Worm (Caenorhabditis elegans) whole organism, L1 larva: Measurements from ENCODE around the gene ZK177.12.

Source experiments
- C34B4.2 ChIP-seq: sonication (generic microtip); optimal IDR thresholded peaks from 2 replicates; lab custom pipeline; 2017; ENCODE audit warnings: mild to moderate bottlenecking, missing genetic modification characterization, missing compliant biosample characterization
- F16B12.6 ChIP-seq: fragments of 150-350 bp; optimal IDR thresholded peaks from 2 replicates; lab custom pipeline; 2014; ENCODE audit warnings: missing biosample characterization, missing genetic modification characterization
- aly-2 ChIP-seq: fragments of 150-350 bp; optimal IDR thresholded peaks from 2 replicates; lab custom pipeline; 2014; ENCODE audit warnings: missing biosample characterization, missing genetic modification characterization
- ama-1 ChIP-seq: fragments of 150-350 bp; optimal IDR thresholded peaks from 2 replicates; lab custom pipeline; 2014
- blmp-1 ChIP-seq: fragments of 150-350 bp; optimal IDR thresholded peaks from 2 replicates; lab custom pipeline; 2014; ENCODE audit warnings: missing biosample characterization, missing genetic modification characterization
- ceh-8 ChIP-seq: fragments of 200-800 bp; sonication (Bioruptor generic); optimal IDR thresholded peaks from 2 replicates; lab custom pipeline; 2018; ENCODE audit warnings: mild to moderate bottlenecking, missing genetic modification characterization, moderate library complexity, missing compliant biosample characterization
- ceh-82 ChIP-seq, 3 experiments: fragments of 150-350 bp in 1 of 3; sonication (generic microtip) in 2 of 3; optimal IDR thresholded peaks; 2 replicates each; lab custom pipeline; 2014 to 2017; ENCODE audit warnings: missing biosample characterization in 3 of 3, missing genetic modification characterization in 3 of 3
- ceh-90 ChIP-seq: sonication (generic microtip); optimal IDR thresholded peaks from 2 replicates; lab custom pipeline; 2016; ENCODE audit warnings: missing genetic modification characterization, missing compliant biosample characterization
- ces-1 ChIP-seq: fragments of 150-350 bp; optimal IDR thresholded peaks from 2 replicates; lab custom pipeline; 2014; ENCODE audit warnings: missing biosample characterization, missing genetic modification reagents, missing genetic modification characterization
- dpl-1 ChIP-seq, 3 experiments: fragments of 150-350 bp in 2 of 3; sonication (generic microtip) in 1 of 3; optimal IDR thresholded peaks; 2 replicates each; lab custom pipeline; 2014 to 2017; ENCODE audit warnings: missing biosample characterization in 3 of 3, missing genetic modification characterization in 3 of 3, missing genetic modification reagents in 3 of 3
- dsc-1 ChIP-seq: sonication (generic microtip); optimal IDR thresholded peaks from 2 replicates; lab custom pipeline; 2016; ENCODE audit warnings: mild to moderate bottlenecking, missing genetic modification characterization, missing compliant biosample characterization
- efl-1 ChIP-seq, 4 experiments: fragments of 150-350 bp; optimal IDR thresholded peaks in 3 of 4; peaks in 1 of 4; 1 replicate in 1 of 4; 2 replicates in 3 of 4; lab custom pipeline; 2014; ENCODE audit warnings: missing biosample characterization in 2 of 4, missing genetic modification characterization in 2 of 4, missing genetic modification reagents in 2 of 4
- elt-2 ChIP-seq: sonication (generic microtip); optimal IDR thresholded peaks from 2 replicates; lab custom pipeline; 2016; ENCODE audit warnings: missing genetic modification characterization, mild to moderate bottlenecking, inconsistent platforms, missing compliant biosample characterization, missing genetic modification reagents
- elt-3 ChIP-seq, 6 experiments: fragments of 150-350 bp in 1 of 6; sonication (generic microtip); optimal IDR thresholded peaks; 2 replicates each; lab custom pipeline; 2017 to 2018; ENCODE audit warnings: missing biosample characterization in 6 of 6, missing genetic modification characterization in 6 of 6, inconsistent platforms in 1 of 6
- fkh-10 ChIP-seq: sonication (generic microtip); optimal IDR thresholded peaks from 2 replicates; lab custom pipeline; 2017; ENCODE audit warnings: missing biosample characterization, missing genetic modification reagents, missing genetic modification characterization
- fkh-8 ChIP-seq: sonication (generic microtip); optimal IDR thresholded peaks from 2 replicates; lab custom pipeline; 2016; ENCODE audit warnings: mild to moderate bottlenecking, missing genetic modification characterization, missing compliant biosample characterization
- fos-1 ChIP-seq: fragments of 150-350 bp; optimal IDR thresholded peaks from 2 replicates; lab custom pipeline; 2014; ENCODE audit warnings: missing biosample characterization, missing genetic modification characterization
- grh-1 ChIP-seq: fragments of 200-800 bp; sonication (Bioruptor generic); IDR thresholded peaks from 2 replicates; pipeline ENCODE4 v1.3.6; 2022; ENCODE audit warnings: missing genetic modification reagents, missing genetic modification characterization, missing compliant biosample characterization
- hlh-4 ChIP-seq: sonication (generic microtip); optimal IDR thresholded peaks from 2 replicates; lab custom pipeline; 2016; ENCODE audit warnings: mild to moderate bottlenecking, missing genetic modification characterization, missing compliant biosample characterization
- irx-1 ChIP-seq: sonication (generic microtip); optimal IDR thresholded peaks from 2 replicates; lab custom pipeline; 2016; ENCODE audit warnings: missing genetic modification characterization, missing compliant biosample characterization
- isw-1 ChIP-seq: fragments of 200-800 bp; sonication (Bioruptor generic); IDR thresholded peaks from 2 replicates; pipeline ENCODE4 v1.3.6; 2022; ENCODE audit warnings: missing genetic modification characterization, missing compliant biosample characterization
- jun-1 ChIP-seq: fragments of 150-350 bp; optimal IDR thresholded peaks from 2 replicates; lab custom pipeline; 2014; ENCODE audit warnings: missing biosample characterization, missing genetic modification reagents, missing genetic modification characterization
- lin-13 ChIP-seq: fragments of 150-350 bp; optimal IDR thresholded peaks from 2 replicates; lab custom pipeline; 2014; ENCODE audit warnings: missing biosample characterization, missing genetic modification reagents, missing genetic modification characterization
- lin-14 ChIP-seq: fragments of 200-800 bp; sonication (Bioruptor generic); optimal IDR thresholded peaks from 2 replicates; lab custom pipeline; 2018; ENCODE audit warnings: mild to moderate bottlenecking, missing genetic modification characterization, moderate library complexity, missing compliant biosample characterization
- lin-15B ChIP-seq: fragments of 150-350 bp; sonication (generic microtip); optimal IDR thresholded peaks from 3 replicates; lab custom pipeline; 2014; ENCODE audit warnings: missing biosample characterization, missing genetic modification characterization
- lin-35 ChIP-seq, 2 experiments: fragments of 150-350 bp; optimal IDR thresholded peaks; 2 replicates each; lab custom pipeline; 2014; ENCODE audit warnings: missing biosample characterization in 2 of 2, missing genetic modification characterization in 2 of 2, missing genetic modification reagents in 2 of 2
- lin-39 ChIP-seq: fragments of 150-350 bp; optimal IDR thresholded peaks from 2 replicates; lab custom pipeline; 2014; ENCODE audit warnings: missing biosample characterization, missing genetic modification reagents, missing genetic modification characterization
- lir-3 ChIP-seq: sonication (generic microtip); optimal IDR thresholded peaks from 2 replicates; lab custom pipeline; 2016; ENCODE audit warnings: mild to moderate bottlenecking, missing genetic modification characterization, moderate library complexity, missing compliant biosample characterization; ENCODE audit not compliant: poor library complexity
- lsy-2 ChIP-seq, 2 experiments: fragments of 150-350 bp; optimal IDR thresholded peaks; 2 replicates each; lab custom pipeline; 2014; ENCODE audit warnings: missing biosample characterization in 2 of 2, missing genetic modification characterization in 2 of 2
- mab-9 ChIP-seq: fragments of 200-800 bp; sonication (Bioruptor generic); IDR thresholded peaks from 2 replicates; pipeline ENCODE4 v1.3.6; 2022; ENCODE audit warnings: missing genetic modification reagents, missing genetic modification characterization, missing compliant biosample characterization
- mdl-1 ChIP-seq, 2 experiments: fragments of 150-350 bp; optimal IDR thresholded peaks; 2 replicates each; lab custom pipeline; 2014 to 2017; ENCODE audit warnings: missing biosample characterization in 2 of 2, missing genetic modification characterization in 2 of 2, inconsistent platforms in 1 of 2
- nhr-11 ChIP-seq: fragments of 150-350 bp; optimal IDR thresholded peaks from 2 replicates; lab custom pipeline; 2014; ENCODE audit warnings: missing biosample characterization, missing genetic modification characterization
- nhr-19 ChIP-seq: fragments of 200-800 bp; sonication (Bioruptor generic); conservative IDR thresholded peaks from 2 replicates; pipeline ENCODE4 v1.3.6; 2022; ENCODE audit warnings: missing genetic modification characterization, missing compliant biosample characterization
- nhr-20 ChIP-seq: sonication (generic microtip); optimal IDR thresholded peaks from 2 replicates; lab custom pipeline; 2016; ENCODE audit warnings: mild to moderate bottlenecking, missing genetic modification characterization, missing compliant biosample characterization
- nhr-237 ChIP-seq: fragments of 150-350 bp; optimal IDR thresholded peaks from 2 replicates; lab custom pipeline; 2014; ENCODE audit warnings: missing biosample characterization, missing genetic modification characterization
- nhr-28 ChIP-seq: fragments of 150-350 bp; optimal IDR thresholded peaks from 2 replicates; lab custom pipeline; 2014; ENCODE audit warnings: missing biosample characterization, missing genetic modification characterization
- nhr-47 ChIP-seq: sonication (generic microtip); optimal IDR thresholded peaks from 2 replicates; lab custom pipeline; 2016; ENCODE audit warnings: mild to moderate bottlenecking, missing genetic modification characterization, moderate library complexity, missing compliant biosample characterization
- nhr-71 ChIP-seq: sonication (generic microtip); optimal IDR thresholded peaks from 2 replicates; lab custom pipeline; 2016; ENCODE audit warnings: mild to moderate bottlenecking, missing genetic modification characterization, moderate library complexity, missing compliant biosample characterization
- nhr-77 ChIP-seq: fragments of 150-350 bp; optimal IDR thresholded peaks from 2 replicates; lab custom pipeline; 2014; ENCODE audit warnings: missing biosample characterization, missing genetic modification characterization
- nhr-85 ChIP-seq: sonication (generic microtip); peaks from one replicate; lab custom pipeline; 2016; ENCODE audit warnings: missing genetic modification characterization, inconsistent platforms, missing compliant biosample characterization
- pax-3 ChIP-seq: fragments of 200-800 bp; sonication (Bioruptor generic); optimal IDR thresholded peaks from 2 replicates; lab custom pipeline; 2018; ENCODE audit warnings: mild to moderate bottlenecking, missing genetic modification characterization, moderate library complexity, missing compliant biosample characterization
- rnt-1 ChIP-seq: sonication (generic microtip); optimal IDR thresholded peaks from 2 replicates; lab custom pipeline; 2016; ENCODE audit warnings: mild to moderate bottlenecking, missing genetic modification characterization, moderate library complexity, missing compliant biosample characterization
- skn-1 ChIP-seq: fragments of 150-350 bp; optimal IDR thresholded peaks from 2 replicates; lab custom pipeline; 2014; ENCODE audit warnings: missing biosample characterization, missing genetic modification characterization
- snpc-4 ChIP-seq: fragments of 150-350 bp; optimal IDR thresholded peaks from 2 replicates; lab custom pipeline; 2014; ENCODE audit warnings: missing biosample characterization, missing genetic modification characterization
- snu-23 ChIP-seq: sonication (generic microtip); optimal IDR thresholded peaks from 2 replicates; lab custom pipeline; 2016; ENCODE audit warnings: missing genetic modification characterization, missing compliant biosample characterization
- swsn-7 ChIP-seq: sonication (generic microtip); optimal IDR thresholded peaks from 2 replicates; lab custom pipeline; 2016; ENCODE audit warnings: missing genetic modification characterization, missing compliant biosample characterization
- tbx-2 ChIP-seq: sonication (generic microtip); optimal IDR thresholded peaks from 2 replicates; lab custom pipeline; 2016; ENCODE audit warnings: missing genetic modification characterization, missing compliant biosample characterization
- unc-62 ChIP-seq: fragments of 150-350 bp; optimal IDR thresholded peaks from 2 replicates; lab custom pipeline; 2014; ENCODE audit warnings: missing biosample characterization, missing genetic modification reagents, missing genetic modification characterization
- unc-98 ChIP-seq: fragments of 200-800 bp; sonication (Bioruptor generic); IDR thresholded peaks from 2 replicates; pipeline ENCODE4 v1.3.6; 2022; ENCODE audit warnings: missing genetic modification characterization, missing compliant biosample characterization
- xbp-1 ChIP-seq: sonication (generic microtip); optimal IDR thresholded peaks from 2 replicates; lab custom pipeline; 2016; ENCODE audit warnings: missing genetic modification characterization, missing compliant biosample characterization

The ZK177.12 gene

ce11 chrII:5521411-5521810 is at the start of gene ZK177.12:
Gene ZK177.12 (plus strand): TSS chrII:5521711.
- no peak for TF ChIP-seq fos-1 (tag; lab: Kevin White, UChicago)
- no peak for TF ChIP-seq nhr-85 (tag; lab: Kevin White, UChicago)
- TF ChIP-seq nhr-19 (GFP tag; lab: Robert Waterston, UW), result no peak
- TF ChIP-seq grh-1 (GFP tag; lab: Robert Waterston, UW), result no peak

- peak; percentile 52 for TF ChIP-seq skn-1 (tag; lab: Kevin White, UChicago)
- peak; percentile 45 for TF ChIP-seq fos-1 (tag; lab: Kevin White, UChicago)
- peak; percentile 36 for TF ChIP-seq fkh-8 (tag; lab: Kevin White, UChicago)
- TF ChIP-seq ceh-8 (GFP tag; lab: Kevin White, UChicago), result peak; percentile 6
- TF ChIP-seq nhr-77, result peak; percentile 37
- TF ChIP-seq unc-98 (GFP tag; lab: Robert Waterston, UW), result no peak
- TF ChIP-seq lin-15B (tag; lab: Kevin White, UChicago), result peak; percentile 31
- TF ChIP-seq mdl-1 (tag; optimal IDR thresholded peaks at IDR 0.05; lab: Kevin White, UChicago), result peak in 1 of 2 experiments; percentile 28
- TF ChIP-seq nhr-237 (tag; lab: Kevin White, UChicago), result no peak
- peak; percentile 62 for TF ChIP-seq lin-14 (GFP tag; lab: Kevin White, UChicago)
- no peak for TF ChIP-seq nhr-11 (tag; lab: Kevin White, UChicago)
- TF ChIP-seq aly-2 (tag; lab: Kevin White, UChicago), result peak; percentile 24
- TF ChIP-seq swsn-7 (tag; lab: Kevin White, UChicago), result peak; percentile 76
- TF ChIP-seq nhr-20, result peak; percentile 73
- peak; percentile 79 for TF ChIP-seq tbx-2 (tag; lab: Kevin White, UChicago)
- peak; percentile 80 for TF ChIP-seq snu-23 (GFP tag; lab: Kevin White, UChicago)
- peak; percentile 38 for TF ChIP-seq irx-1 (tag; lab: Kevin White, UChicago)
- TF ChIP-seq dsc-1 (tag; lab: Kevin White, UChicago), result peak; percentile 59
- TF ChIP-seq lsy-2 (tag; optimal IDR thresholded peaks at IDR 0.05; lab: Kevin White, UChicago), result peak; percentile 82 to 83
- peak; percentile 55 for TF ChIP-seq isw-1
- TF ChIP-seq lin-35 (GFP tag; optimal IDR thresholded peaks at IDR 0.05; lab: Kevin White, UChicago), result peak; percentile 97 to 98
- TF ChIP-seq hlh-4 (tag; lab: Kevin White, UChicago), result no peak
- peak; percentile 61 for TF ChIP-seq elt-2 (tag; lab: Kevin White, UChicago)
- peak; percentile 58 for TF ChIP-seq jun-1 (tag; lab: Kevin White, UChicago)
- TF ChIP-seq ceh-82 (tag; optimal IDR thresholded peaks at IDR 0.05; lab: Kevin White, UChicago), result peak; percentile 51 to 73 (median 67)
- no peak for TF ChIP-seq nhr-28 (tag; lab: Kevin White, UChicago)
- peak; percentile 81 for TF ChIP-seq nhr-71 (tag; lab: Kevin White, UChicago)
- peak; percentile 96 to 98 (median 97) for TF ChIP-seq dpl-1 (GFP tag; optimal IDR thresholded peaks at IDR 0.05; lab: Kevin White, UChicago)
- peak; percentile 36; the same call in 1 of the 2 replicates for TF ChIP-seq mab-9
- TF ChIP-seq nhr-85 (tag; lab: Kevin White, UChicago), result peak; percentile 87
- TF ChIP-seq ceh-90 (tag; lab: Kevin White, UChicago), result no peak
- TF ChIP-seq rnt-1 (tag; lab: Kevin White, UChicago), result peak; percentile 79
- TF ChIP-seq blmp-1, result peak; percentile 59
- peak; percentile 94 to 98 for TF ChIP-seq efl-1 (optimal IDR thresholded peaks at IDR 0.05; lab: Kevin White, UChicago)
- peak; percentile 99 to 100 for TF ChIP-seq efl-1 (GFP tag; optimal IDR thresholded peaks at IDR 0.05 in 1 of 2; lab: Kevin White, UChicago)
- TF ChIP-seq lin-13 (GFP tag; lab: Kevin White, UChicago), result peak; percentile 32
- peak; percentile 41 for TF ChIP-seq lin-39
- peak; percentile 78 for TF ChIP-seq nhr-19 (GFP tag; lab: Robert Waterston, UW)
- TF ChIP-seq lir-3 (tag; lab: Kevin White, UChicago), result peak; percentile 41
- TF ChIP-seq ces-1 (GFP tag; lab: Kevin White, UChicago), result no peak
- TF ChIP-seq F16B12.6 (tag; lab: Kevin White, UChicago), result peak; percentile 98
- peak; percentile 15 for TF ChIP-seq ama-1 (lab: Kevin White, UChicago)
- peak; percentile 38 for TF ChIP-seq snpc-4 (tag; lab: Kevin White, UChicago)
- peak; percentile 67 for TF ChIP-seq xbp-1 (tag; lab: Kevin White, UChicago)
- TF ChIP-seq pax-3 (tag; lab: Kevin White, UChicago), result no peak
- no peak for TF ChIP-seq fkh-10 (GFP tag; lab: Kevin White, UChicago)
- peak; percentile 81 for TF ChIP-seq nhr-47
- TF ChIP-seq elt-3 (tag; optimal IDR thresholded peaks at IDR 0.05; lab: Kevin White, UChicago), result peak in 1 of 6 experiments; percentile 72
- no peak for TF ChIP-seq unc-62
- TF ChIP-seq C34B4.2 (tag; lab: Kevin White, UChicago), result no peak
These were observed 47.5 kb upstream of the ZK177.12 start, which contains the start of gene mrps-16 for ce11 chrII:5473946-5474423. Gene mrps-16 (plus strand): TSS chrII:5474373.
